Worm (Caenorhabditis elegans) whole organism, young adult: Measurements from ENCODE around the gene inx-11.

Source experiments
- B0019.2 ChIP-seq: fragments of 200-800 bp; sonication (Bioruptor generic); conservative IDR thresholded peaks from 2 replicates; pipeline ENCODE4 v1.3.6; 2022; ENCODE audit warnings: missing genetic modification reagents, missing genetic modification characterization, missing compliant biosample characterization
- B0261.1 ChIP-seq: sonication (generic microtip); optimal IDR thresholded peaks from 2 replicates; lab custom pipeline; 2016; ENCODE audit warnings: mild to moderate bottlenecking, missing genetic modification characterization, moderate library complexity, missing compliant biosample characterization
- D2030.7 ChIP-seq: fragments of 200-800 bp; sonication (Bioruptor generic); IDR thresholded peaks from 2 replicates; pipeline ENCODE4 v1.3.6; 2022; ENCODE audit warnings: missing genetic modification reagents, missing genetic modification characterization, missing compliant biosample characterization
- F10E7.11 ChIP-seq: sonication (generic microtip); optimal IDR thresholded peaks from 2 replicates; lab custom pipeline; 2017; ENCODE audit warnings: mild to moderate bottlenecking, missing genetic modification characterization, moderate library complexity, missing compliant biosample characterization
- F49E8.2 ChIP-seq: sonication (generic microtip); optimal IDR thresholded peaks from 3 replicates; lab custom pipeline; 2017; ENCODE audit warnings: missing genetic modification characterization, mild to moderate bottlenecking, missing compliant biosample characterization, antibody characterized with exemption, moderate library complexity; ENCODE audit not compliant: insufficient read depth
- F57C9.4 ChIP-seq: sonication (generic microtip); optimal IDR thresholded peaks from 2 replicates; lab custom pipeline; 2017; ENCODE audit warnings: mild to moderate bottlenecking, missing genetic modification characterization, missing compliant biosample characterization
- K11D2.4 ChIP-seq: fragments of 200-800 bp; sonication (Bioruptor generic); IDR thresholded peaks from 2 replicates; pipeline ENCODE4 v1.3.6; 2022; ENCODE audit warnings: missing genetic modification reagents, missing genetic modification characterization, missing compliant biosample characterization
- Y53F4B.3 ChIP-seq: fragments of 200-800 bp; sonication (Bioruptor generic); IDR thresholded peaks from 2 replicates; pipeline ENCODE4 v1.3.6; 2022; ENCODE audit warnings: missing genetic modification reagents, missing genetic modification characterization, missing compliant biosample characterization
- Y79H2A.3 ChIP-seq: fragments of 200-800 bp; sonication (Bioruptor generic); conservative IDR thresholded peaks from 2 replicates; pipeline ENCODE4 v1.3.6; 2022; ENCODE audit warnings: missing genetic modification reagents, missing genetic modification characterization, missing compliant biosample characterization
- Y95B8A.8 ChIP-seq: fragments of 200-800 bp; sonication (Bioruptor generic); IDR thresholded peaks from 2 replicates; pipeline ENCODE4 v1.3.6; 2022; ENCODE audit warnings: missing genetic modification reagents, missing genetic modification characterization, missing compliant biosample characterization
- aptf-3 ChIP-seq: fragments of 200-800 bp; sonication (Bioruptor generic); IDR thresholded peaks from 2 replicates; pipeline ENCODE4 v1.3.6; 2022; ENCODE audit warnings: missing genetic modification characterization, missing compliant biosample characterization
- atf-7 ChIP-seq: sonication (generic microtip); optimal IDR thresholded peaks from 2 replicates; lab custom pipeline; 2017; ENCODE audit warnings: mild to moderate bottlenecking, missing genetic modification characterization, missing compliant biosample characterization
- attf-5 ChIP-seq: fragments of 200-800 bp; sonication (Bioruptor generic); optimal IDR thresholded peaks from 2 replicates; lab custom pipeline; 2018; ENCODE audit warnings: mild to moderate bottlenecking, missing genetic modification characterization, missing compliant biosample characterization
- bed-1 ChIP-seq: fragments of 200-800 bp; sonication (Bioruptor generic); IDR thresholded peaks from 2 replicates; pipeline ENCODE4 v1.3.6; 2022; ENCODE audit warnings: missing genetic modification reagents, missing genetic modification characterization, missing compliant biosample characterization
- ccch-3 ChIP-seq: fragments of 200-800 bp; sonication (Bioruptor generic); optimal IDR thresholded peaks from 2 replicates; lab custom pipeline; 2018; ENCODE audit warnings: mild to moderate bottlenecking, missing genetic modification characterization, missing compliant biosample characterization
- cebp-1 ChIP-seq, 2 experiments: fragments of 200-800 bp in 1 of 2; sonication (Bioruptor generic) in 1 of 2; sonication (generic microtip) in 1 of 2; IDR thresholded peaks in 1 of 2; optimal IDR thresholded peaks in 1 of 2; 2 replicates each; pipeline versions ENCODE4 v1.3.6 to Lab custom; 2017 to 2022; ENCODE audit warnings: missing compliant biosample characterization in 2 of 2, missing genetic modification characterization in 2 of 2, mild to moderate bottlenecking in 1 of 2, missing genetic modification reagents in 1 of 2, moderate library complexity in 1 of 2
- cebp-2 ChIP-seq: fragments of 200-800 bp; sonication (Bioruptor generic); IDR thresholded peaks from 2 replicates; pipeline ENCODE4 v1.3.6; 2022; ENCODE audit warnings: missing genetic modification characterization, missing compliant biosample characterization
- ceh-40 ChIP-seq: fragments of 200-800 bp; sonication (Bioruptor generic); IDR thresholded peaks from 2 replicates; pipeline ENCODE4 v1.3.6; 2022; ENCODE audit warnings: missing genetic modification characterization, missing compliant biosample characterization
- ceh-58 ChIP-seq: fragments of 200-800 bp; sonication (Bioruptor generic); IDR thresholded peaks from 2 replicates; pipeline ENCODE4 v1.3.6; 2022; ENCODE audit warnings: missing genetic modification characterization, missing compliant biosample characterization
- ceh-79 ChIP-seq: sonication (generic microtip); optimal IDR thresholded peaks from 2 replicates; lab custom pipeline; 2017; ENCODE audit warnings: mild to moderate bottlenecking, missing genetic modification characterization, missing compliant biosample characterization
- die-1 ChIP-seq: sonication (generic microtip); optimal IDR thresholded peaks from 2 replicates; lab custom pipeline; 2016; ENCODE audit warnings: missing genotype, mild to moderate bottlenecking, missing genetic modification characterization, missing compliant biosample characterization
- dpff-1 ChIP-seq: sonication (generic microtip); optimal IDR thresholded peaks from 2 replicates; lab custom pipeline; 2017; ENCODE audit warnings: mild to moderate bottlenecking, missing genetic modification characterization, missing compliant biosample characterization
- egl-18 ChIP-seq: fragments of 200-800 bp; sonication (Bioruptor generic); IDR thresholded peaks from 2 replicates; pipeline ENCODE4 v1.3.6; 2022; ENCODE audit warnings: missing genetic modification reagents, missing genetic modification characterization, missing compliant biosample characterization
- egrh-3 ChIP-seq: fragments of 200-800 bp; sonication (Bioruptor generic); IDR thresholded peaks from 2 replicates; pipeline ENCODE4 v1.3.6; 2022; ENCODE audit warnings: missing genetic modification reagents, missing genetic modification characterization, missing compliant biosample characterization
- ekl-4 ChIP-seq: fragments of 200-800 bp; sonication (Bioruptor generic); IDR thresholded peaks from 2 replicates; pipeline ENCODE4 v1.3.6; 2022; ENCODE audit warnings: missing genetic modification reagents, missing genetic modification characterization, missing compliant biosample characterization
- ets-4 ChIP-seq: fragments of 200-800 bp; sonication (Bioruptor generic); optimal IDR thresholded peaks from 2 replicates; lab custom pipeline; 2018; ENCODE audit warnings: mild to moderate bottlenecking, missing genetic modification characterization, missing compliant biosample characterization
- fkh-3 ChIP-seq: sonication (generic microtip); optimal IDR thresholded peaks from 2 replicates; lab custom pipeline; 2016; ENCODE audit warnings: mild to moderate bottlenecking, missing genetic modification characterization, missing compliant biosample characterization
- hlh-12 ChIP-seq: sonication (generic microtip); optimal IDR thresholded peaks from 2 replicates; lab custom pipeline; 2016; ENCODE audit warnings: missing genetic modification characterization, missing compliant biosample characterization
- hmg-1.2 ChIP-seq: fragments of 200-800 bp; sonication (Bioruptor generic); IDR thresholded peaks from 2 replicates; pipeline ENCODE4 v1.3.6; 2022; ENCODE audit warnings: missing genetic modification reagents, missing genetic modification characterization, missing compliant biosample characterization
- hrde-1 ChIP-seq: sonication (generic microtip); optimal IDR thresholded peaks from 2 replicates; lab custom pipeline; 2016; ENCODE audit warnings: missing genetic modification characterization, mild to moderate bottlenecking, missing compliant biosample characterization, moderate library complexity, missing genotype, missing genetic modification reagents, borderline replicate concordance
- hsf-1 ChIP-seq: fragments of 200-800 bp; sonication (Bioruptor generic); IDR thresholded peaks from 2 replicates; pipeline ENCODE4 v1.3.6; 2022; ENCODE audit warnings: missing genetic modification reagents, missing genetic modification characterization, missing compliant biosample characterization
- lir-1 ChIP-seq: fragments of 200-800 bp; sonication (Bioruptor generic); conservative IDR thresholded peaks from 2 replicates; pipeline ENCODE4 v1.3.6; 2022; ENCODE audit warnings: missing genetic modification reagents, missing genetic modification characterization, missing compliant biosample characterization
- madf-10 ChIP-seq: sonication (generic microtip); optimal IDR thresholded peaks from 2 replicates; lab custom pipeline; 2016; ENCODE audit warnings: mild to moderate bottlenecking, missing genetic modification characterization, missing compliant biosample characterization
- madf-6 ChIP-seq: fragments of 200-800 bp; sonication (Bioruptor generic); IDR thresholded peaks from 2 replicates; pipeline ENCODE4 v1.3.6; 2022; ENCODE audit warnings: missing genetic modification reagents, missing genetic modification characterization, missing compliant biosample characterization
- mcd-1 ChIP-seq: fragments of 200-800 bp; sonication (Bioruptor generic); IDR thresholded peaks from 2 replicates; pipeline ENCODE4 v1.3.6; 2022; ENCODE audit warnings: missing genetic modification reagents, missing genetic modification characterization, missing compliant biosample characterization
- nfya-2 ChIP-seq: fragments of 200-800 bp; sonication (Bioruptor generic); IDR thresholded peaks from 2 replicates; pipeline ENCODE4 v1.3.6; 2022; ENCODE audit warnings: missing genetic modification reagents, missing genetic modification characterization, missing compliant biosample characterization
- pbrm-1 ChIP-seq: fragments of 200-800 bp; sonication (Bioruptor generic); IDR thresholded peaks from 2 replicates; pipeline ENCODE4 v1.3.6; 2022; ENCODE audit warnings: missing genetic modification reagents, missing genetic modification characterization, missing compliant biosample characterization
- sea-2 ChIP-seq: fragments of 200-800 bp; sonication (Bioruptor generic); IDR thresholded peaks from 2 replicates; pipeline ENCODE4 v1.3.6; 2022; ENCODE audit warnings: missing genetic modification characterization, missing compliant biosample characterization
- snpc-3.4 ChIP-seq: sonication (generic microtip); optimal IDR thresholded peaks from 2 replicates; lab custom pipeline; 2017; ENCODE audit warnings: missing genetic modification characterization, mild to moderate bottlenecking, missing compliant biosample characterization, antibody characterized with exemption, moderate library complexity, missing genotype, missing genetic modification reagents
- sptf-2 ChIP-seq: fragments of 200-800 bp; sonication (Bioruptor generic); optimal IDR thresholded peaks from 2 replicates; lab custom pipeline; 2018; ENCODE audit warnings: mild to moderate bottlenecking, missing genetic modification characterization, missing compliant biosample characterization
- tbp1 ChIP-seq: fragments of 200-800 bp; sonication (Bioruptor generic); optimal IDR thresholded peaks from 2 replicates; lab custom pipeline; 2018; ENCODE audit warnings: mild to moderate bottlenecking, missing genetic modification characterization, missing compliant biosample characterization
- ztf-3 ChIP-seq: fragments of 200-800 bp; sonication (Bioruptor generic); optimal IDR thresholded peaks from 2 replicates; lab custom pipeline; 2018; ENCODE audit warnings: mild to moderate bottlenecking, missing genetic modification characterization, missing compliant biosample characterization

inx-11 gene

DNA sequence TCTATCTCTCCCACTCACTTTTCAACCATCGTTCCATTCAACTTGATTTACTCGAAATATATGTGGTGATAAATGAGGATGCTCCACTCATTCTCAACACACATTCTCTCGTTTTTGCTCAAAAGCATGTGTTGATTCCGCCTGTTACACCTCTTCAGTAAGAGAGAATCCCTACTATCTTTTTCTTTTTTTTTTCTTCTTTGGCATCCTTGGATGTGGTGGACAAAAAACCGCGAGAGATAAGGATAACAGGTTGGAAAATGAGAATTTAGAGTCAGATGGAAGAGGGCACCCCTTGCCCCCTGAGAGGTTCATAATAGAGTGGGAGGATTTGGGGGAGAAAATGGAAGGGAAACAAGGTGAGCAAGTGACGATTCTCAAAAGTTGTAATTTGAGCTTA is 8.0 kb upstream of the inx-11 start:
- TF ChIP-seq ekl-4 (GFP tag; lab: Robert Waterston, UW) (no peak), hmg-1.2 (0 out of 2 replicates have a peak, but pooled peaks have one; percentile 10)

ce11 chrV:12484585-12484984 is 2.4 kb upstream of the inx-11 start, which contains the start of gene srt-39:
srt-39 (plus strand) TSS chrV:12484885.
- TF ChIP-seq cebp-1 (GFP tag; IDR thresholded peaks at IDR 0.05; lab: Robert Waterston, UW) = no peak
- peak; percentile 6 for TF ChIP-seq cebp-1 (tag; optimal IDR thresholded peaks at IDR 0.05; lab: Kevin White, UChicago)
- no peak for TF ChIP-seq nfya-2 (GFP tag; lab: Robert Waterston, UW)
- TF ChIP-seq, all 124 proteins: peak for 1

ce11 chrV:12488002-12488401 is 968 bp downstream of the inx-11 start:
- TF ChIP-seq hsf-1 (GFP tag; lab: Robert Waterston, UW) = no peak
- TF ChIP-seq B0019.2 (GFP tag; lab: Robert Waterston, UW) = no peak
- no peak for TF ChIP-seq pbrm-1
- no peak for TF ChIP-seq ceh-79
- no peak for TF ChIP-seq atf-7 (tag; lab: Kevin White, UChicago)
- TF ChIP-seq hmg-1.2 = peak; percentile 46; the same call in 1 of the 2 replicates
- TF ChIP-seq F49E8.2 (tag; lab: Kevin White, UChicago) = no peak
- no peak for TF ChIP-seq K11D2.4
- TF ChIP-seq madf-10 (tag; lab: Kevin White, UChicago) = no peak
- no peak for TF ChIP-seq egl-18 (GFP tag; lab: Robert Waterston, UW)
- peak; percentile 19; the same call in 1 of the 2 replicates for TF ChIP-seq madf-6 (GFP tag; lab: Robert Waterston, UW)

- TF ChIP-seq dpff-1 (no peak), hrde-1 (tag; lab: Kevin White, UChicago) (peak; percentile 24), pbrm-1 (peak; percentile 99), ekl-4 (GFP tag; lab: Robert Waterston, UW) (peak; percentile 93), snpc-3.4 (peak; percentile 99), ccch-3 (GFP tag; lab: Kevin White, UChicago) (no peak), cebp-2 (GFP tag; lab: Robert Waterston, UW) (0 out of 2 replicates have a peak, but pooled peaks have one; percentile 45), Y95B8A.8 (no peak), Y79H2A.3 (GFP tag; lab: Robert Waterston, UW) (no peak), D2030.7 (peak; percentile 97), B0261.1 (tag; lab: Kevin White, UChicago) (peak; percentile 37), Y53F4B.3 (GFP tag; lab: Robert Waterston, UW) (peak; percentile 46), lir-1 (GFP tag; lab: Robert Waterston, UW) (0 out of 2 replicates have a peak, but pooled peaks have one; percentile 23), die-1 (tag; lab: Kevin White, UChicago) (peak; percentile 9), fkh-3 (tag; lab: Kevin White, UChicago) (no peak), attf-5 (GFP tag; lab: Kevin White, UChicago) (no peak), egrh-3 (GFP tag; lab: Robert Waterston, UW) (0 out of 2 replicates have a peak, but pooled peaks have one; percentile 23), tbp1 (GFP tag; lab: Kevin White, UChicago) (peak; percentile 82), F57C9.4 (tag; lab: Kevin White, UChicago) (no peak), sptf-2 (GFP tag; lab: Kevin White, UChicago) (peak; percentile 9), sea-2 (GFP tag; lab: Robert Waterston, UW) (no peak), K11D2.4 (peak; percentile 68; the same call in 1 of the 2 replicates), ceh-40 (GFP tag; lab: Robert Waterston, UW) (no peak), aptf-3 (GFP tag; lab: Robert Waterston, UW) (no peak), hlh-12 (tag; lab: Kevin White, UChicago) (no peak), mcd-1 (GFP tag; lab: Robert Waterston, UW) (peak; percentile 81), ztf-3 (GFP tag; lab: Kevin White, UChicago) (no peak), madf-10 (tag; lab: Kevin White, UChicago) (peak; percentile 38), F10E7.11 (tag; lab: Kevin White, UChicago) (no peak), bed-1 (no peak), ets-4 (GFP tag; lab: Kevin White, UChicago) (no peak), ceh-58 (GFP tag; lab: Robert Waterston, UW) (no peak), nfya-2 (GFP tag; lab: Robert Waterston, UW) (no peak)
Measured at ce11 chrV:12491070-12491643, 4.1 kb downstream of the inx-11 start.
